Worm (Caenorhabditis elegans): ENCODE data around the gene spe-51.
"Not testable (repeated sequence)": the region's sequence is repeated elsewhere in the genome, so short reads cannot be mapped to it uniquely, and the experiment has no call there.

The spe-51 gene

DNA sequence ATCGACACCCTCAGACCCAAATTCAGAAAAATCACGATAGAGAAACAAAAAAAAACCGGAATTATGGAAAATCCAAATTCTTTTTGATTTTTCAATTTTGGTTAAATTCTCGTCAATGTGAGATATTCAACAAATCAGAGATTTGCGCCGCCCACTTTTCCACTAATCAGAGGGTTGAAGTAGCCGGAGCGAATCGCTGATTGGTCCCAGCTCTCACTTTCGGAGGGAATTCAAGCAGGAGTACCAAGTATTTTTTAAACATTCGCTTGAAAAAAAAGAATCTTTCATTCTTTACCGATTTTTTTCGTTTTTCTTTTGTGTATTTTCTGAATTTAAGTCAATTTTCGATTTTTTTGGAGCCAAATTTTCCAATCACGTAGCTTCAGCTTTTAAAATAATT lies 13.4 kb downstream of the spe-51 start:
- TF ChIP-seq T22C8.4 (GFP tag; IDR thresholded peaks at IDR 0.05), result no peak
- no peak for TF ChIP-seq med-1 (GFP tag; optimal IDR thresholded peaks at IDR 0.05; ENCODE audit: insufficient read depth)
- no peak for TF ChIP-seq ztf-23 (GFP tag; IDR thresholded peaks at IDR 0.05)

DNA sequence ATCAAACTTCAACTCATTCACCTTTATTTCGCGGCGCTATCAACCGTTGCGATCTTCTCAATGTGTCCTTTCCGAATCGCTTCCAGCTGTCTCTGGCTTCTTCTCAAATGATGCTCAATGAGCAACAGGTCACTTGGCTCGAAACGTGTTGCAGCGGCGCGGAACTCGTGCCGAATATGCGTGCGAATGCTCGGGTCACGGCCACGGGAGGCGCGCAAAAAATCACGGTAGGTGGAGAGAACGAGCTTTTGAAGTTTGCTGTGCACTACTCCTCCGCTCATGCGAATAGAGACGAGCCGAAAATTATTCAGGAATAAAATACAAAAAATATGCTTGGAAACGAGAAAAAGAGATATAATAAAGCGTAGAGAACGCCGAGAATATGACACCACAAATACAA lies 17.9 kb downstream of the spe-51 start, which contains the start of gene cif-1:
Gene cif-1, minus strand, starts transcription at position 297 of the 400 bp plus-strand sequence.
- no peak for TF ChIP-seq klf-2 (GFP tag; conservative IDR thresholded peaks at IDR 0.05)
- no peak for TF ChIP-seq ztf-23 (GFP tag; IDR thresholded peaks at IDR 0.05)
- TF ChIP-seq ref-1 (GFP tag; conservative IDR thresholded peaks at IDR 0.05), result no peak
- no peak for TF ChIP-seq flt-1 (GFP tag; IDR thresholded peaks at IDR 0.05)
- TF ChIP-seq cog-1 (tag; optimal IDR thresholded peaks at IDR 0.05), result no peak
- no peak for TF ChIP-seq ztf-29 (GFP tag; IDR thresholded peaks at IDR 0.05)
- TF ChIP-seq tab-1 (GFP tag; IDR thresholded peaks at IDR 0.05), result no peak
- TF ChIP-seq T22C8.4 (GFP tag; IDR thresholded peaks at IDR 0.05), result no peak
- no peak for TF ChIP-seq med-1 (GFP tag; optimal IDR thresholded peaks at IDR 0.05; ENCODE audit: insufficient read depth)

ce11 chrIV:4712376-4712775 lies 19.8 kb downstream of the spe-51 start, which contains the start of gene yars-2:
yars-2 (minus strand) TSS chrIV:4712624.
- TF ChIP-seq ref-1 (GFP tag; conservative IDR thresholded peaks at IDR 0.05), result no peak
- TF ChIP-seq ztf-23 (GFP tag; IDR thresholded peaks at IDR 0.05), result 0 out of 2 replicates have a peak, but pooled peaks have one; percentile 37

DNA sequence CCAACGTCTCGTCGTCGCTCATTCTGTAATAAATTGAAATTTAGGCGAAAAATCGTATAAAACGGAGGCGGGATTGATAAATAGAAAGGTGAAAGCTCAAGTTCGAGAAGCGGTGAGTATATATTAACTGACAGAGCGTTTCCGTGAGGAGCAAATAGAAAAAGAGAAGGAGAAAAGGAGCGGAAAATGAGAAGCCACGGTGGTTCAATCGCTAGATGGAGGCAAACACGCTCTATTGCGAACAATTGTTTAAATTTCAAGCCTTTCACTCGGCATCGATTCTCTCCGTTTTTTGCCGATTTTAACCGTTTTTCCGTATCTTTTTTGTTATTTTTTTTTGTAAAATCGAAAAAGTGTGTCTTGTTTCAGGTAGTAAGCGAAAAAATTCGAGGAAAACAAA lies 23.2 kb downstream of the spe-51 start, which contains the start of gene miro-1:
Gene miro-1, minus strand, starts transcription at position 23 of the 400 bp plus-strand sequence.
- TF ChIP-seq cog-1 (tag; optimal IDR thresholded peaks at IDR 0.05); flt-1 (GFP tag; IDR thresholded peaks at IDR 0.05); ref-1 (GFP tag; conservative IDR thresholded peaks at IDR 0.05): not testable (repeated sequence)

ce11 chrIV:4720522-4720921 lies 28.0 kb downstream of the spe-51 start:
- TF ChIP-seq T22C8.4 (GFP tag; IDR thresholded peaks at IDR 0.05), result peak; percentile 24; the same call in 1 of the 2 replicates
- peak; percentile 60; the same call in 1 of the 2 replicates for TF ChIP-seq ztf-23 (GFP tag; IDR thresholded peaks at IDR 0.05)

- TF ChIP-seq T22C8.4 (GFP tag; IDR thresholded peaks at IDR 0.05), result no peak
- no peak for TF ChIP-seq ref-1 (GFP tag; conservative IDR thresholded peaks at IDR 0.05)
- TF ChIP-seq flt-1 (GFP tag; IDR thresholded peaks at IDR 0.05), result no peak
- no peak for TF ChIP-seq tab-1 (GFP tag; IDR thresholded peaks at IDR 0.05)
- no peak for TF ChIP-seq cog-1 (tag; optimal IDR thresholded peaks at IDR 0.05)
- no peak for TF ChIP-seq klf-2 (GFP tag; conservative IDR thresholded peaks at IDR 0.05)
- TF ChIP-seq med-1 (GFP tag; optimal IDR thresholded peaks at IDR 0.05; ENCODE audit: insufficient read depth), result no peak
- TF ChIP-seq ztf-29 (GFP tag; IDR thresholded peaks at IDR 0.05), result no peak
Measured at ce11 chrIV:4723687-4724086, 31.1 kb downstream of the spe-51 start.

DNA sequence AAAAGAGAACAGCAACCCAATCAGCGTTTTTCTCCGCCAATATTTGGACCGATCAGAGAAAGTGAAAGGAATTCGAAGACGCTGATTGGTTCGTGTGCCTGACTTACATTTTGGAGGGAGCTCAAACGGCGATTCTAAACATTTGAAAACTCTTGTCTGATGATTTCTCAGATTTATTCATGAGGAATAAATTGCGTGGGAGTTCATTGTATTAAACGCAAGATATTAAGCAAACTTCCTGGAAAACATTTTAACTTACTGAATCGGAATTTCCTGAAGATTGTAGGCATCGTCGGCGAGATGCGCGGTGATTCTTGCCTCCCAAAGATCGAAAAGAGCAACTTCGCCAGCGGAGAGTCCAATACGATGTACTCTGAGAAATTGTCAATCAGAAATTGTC lies 32.0 kb downstream of the spe-51 start, which contains the start of gene K08F11.1:
Gene K08F11.1, plus strand, starts transcription at position 301 of the 400 bp plus-strand sequence.
- TF ChIP-seq cog-1 (tag; optimal IDR thresholded peaks at IDR 0.05) (no peak), ref-1 (GFP tag; conservative IDR thresholded peaks at IDR 0.05) (no peak), ztf-29 (GFP tag; IDR thresholded peaks at IDR 0.05) (no peak), ztf-23 (GFP tag; IDR thresholded peaks at IDR 0.05) (no peak), klf-2 (GFP tag; conservative IDR thresholded peaks at IDR 0.05) (no peak), T22C8.4 (GFP tag; IDR thresholded peaks at IDR 0.05) (no peak), tab-1 (GFP tag; IDR thresholded peaks at IDR 0.05) (no peak)

DNA sequence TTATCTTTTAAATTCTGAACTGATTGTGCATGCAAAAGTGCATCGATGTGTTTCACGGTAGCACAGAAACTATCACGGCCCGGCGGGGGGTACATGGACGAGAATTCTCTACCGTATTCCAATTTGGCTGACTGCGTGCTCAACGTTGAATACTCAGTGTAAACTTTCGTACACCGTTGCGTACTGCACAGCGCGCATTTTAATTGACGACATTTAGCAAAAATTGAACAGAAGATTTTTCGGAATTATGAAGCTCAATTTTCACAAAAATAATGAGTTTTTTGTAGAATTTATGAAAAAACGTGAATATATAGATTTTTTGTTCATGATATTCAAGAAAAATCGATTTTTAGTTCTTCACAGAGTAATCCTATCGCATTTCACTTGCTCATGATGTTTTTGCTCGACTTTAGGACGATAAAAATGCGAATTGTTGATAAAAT lies 32.9 kb downstream of the spe-51 start:
- 0 out of 2 replicates have a peak, but pooled peaks have one; percentile 20 for TF ChIP-seq ref-1 (GFP tag; conservative IDR thresholded peaks at IDR 0.05)
- TF ChIP-seq klf-2 (GFP tag; conservative IDR thresholded peaks at IDR 0.05), result peak; percentile 68; the same call in 1 of the 2 replicates
- peak; percentile 95 for TF ChIP-seq ztf-23 (GFP tag; IDR thresholded peaks at IDR 0.05)
- TF ChIP-seq T22C8.4 (GFP tag; IDR thresholded peaks at IDR 0.05), result peak; percentile 60
- TF ChIP-seq tab-1 (GFP tag; IDR thresholded peaks at IDR 0.05), result 0 out of 2 replicates have a peak, but pooled peaks have one; percentile 59
- peak; percentile 49 for TF ChIP-seq cog-1 (tag; optimal IDR thresholded peaks at IDR 0.05)
- TF ChIP-seq flt-1 (GFP tag; IDR thresholded peaks at IDR 0.05), result peak; percentile 90

DNA sequence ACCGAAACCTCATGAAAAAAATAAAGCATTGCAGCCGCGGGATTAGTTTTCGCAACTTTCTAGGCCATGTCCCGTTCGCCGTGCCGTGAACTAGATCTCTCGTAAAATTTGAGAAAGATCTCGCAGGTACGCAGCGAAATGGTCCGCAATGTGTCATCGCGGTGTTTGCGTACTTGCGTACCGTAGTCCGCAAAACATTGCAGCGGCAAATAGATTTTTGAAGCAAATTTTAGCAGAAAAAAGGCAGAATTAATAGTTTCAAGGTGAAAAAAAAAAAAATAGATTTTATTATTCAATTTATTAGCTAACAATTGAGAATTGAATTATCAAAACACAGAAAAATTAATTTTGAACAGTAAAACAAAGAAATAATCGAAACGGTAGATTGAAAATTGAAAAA lies 35.4 kb downstream of the spe-51 start:
- TF ChIP-seq T22C8.4 (GFP tag; IDR thresholded peaks at IDR 0.05), result peak; percentile 40; the same call in 1 of the 2 replicates
- peak; percentile 66 for TF ChIP-seq flt-1 (GFP tag; IDR thresholded peaks at IDR 0.05)
- TF ChIP-seq ztf-29 (GFP tag; IDR thresholded peaks at IDR 0.05), result peak; percentile 31; the same call in 1 of the 2 replicates
- peak; percentile 71 for TF ChIP-seq klf-2 (GFP tag; conservative IDR thresholded peaks at IDR 0.05)
- peak; percentile 49 for TF ChIP-seq cog-1 (tag; optimal IDR thresholded peaks at IDR 0.05)
- peak; percentile 90 for TF ChIP-seq ztf-23 (GFP tag; IDR thresholded peaks at IDR 0.05)

DNA sequence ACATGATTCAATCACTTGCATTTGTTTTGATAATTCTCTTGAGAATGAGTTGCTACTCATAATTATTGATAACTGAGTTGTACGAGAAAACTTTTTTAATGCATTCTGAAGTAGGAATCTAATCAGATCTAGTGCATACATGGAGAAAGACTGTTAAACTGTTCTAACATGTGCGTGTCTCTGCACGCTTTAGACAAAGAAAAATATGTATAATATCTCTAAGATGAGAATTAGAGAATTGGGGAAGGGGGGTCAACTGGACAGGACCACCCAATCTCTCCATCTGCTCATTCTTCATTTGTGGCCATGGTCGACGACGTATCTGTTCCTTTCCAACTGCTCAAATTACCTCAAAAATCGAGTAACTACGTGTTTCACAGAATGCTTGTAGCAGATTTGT lies 44.7 kb downstream of the spe-51 start, which contains the start of gene fbxb-78:
Gene fbxb-78, plus strand, starts transcription at position 301 of the 400 bp plus-strand sequence.
- no peak for TF ChIP-seq tab-1 (GFP tag; IDR thresholded peaks at IDR 0.05)
- TF ChIP-seq cog-1 (tag; optimal IDR thresholded peaks at IDR 0.05), result no peak
- TF ChIP-seq ref-1 (GFP tag; conservative IDR thresholded peaks at IDR 0.05), result no peak
- no peak for TF ChIP-seq ztf-29 (GFP tag; IDR thresholded peaks at IDR 0.05)
- TF ChIP-seq med-1 (GFP tag; optimal IDR thresholded peaks at IDR 0.05; ENCODE audit: insufficient read depth), result no peak
- no peak for TF ChIP-seq ztf-23 (GFP tag; IDR thresholded peaks at IDR 0.05)
- no peak for TF ChIP-seq klf-2 (GFP tag; conservative IDR thresholded peaks at IDR 0.05)
- no peak for TF ChIP-seq T22C8.4 (GFP tag; IDR thresholded peaks at IDR 0.05)
- no peak for TF ChIP-seq flt-1 (GFP tag; IDR thresholded peaks at IDR 0.05)

DNA sequence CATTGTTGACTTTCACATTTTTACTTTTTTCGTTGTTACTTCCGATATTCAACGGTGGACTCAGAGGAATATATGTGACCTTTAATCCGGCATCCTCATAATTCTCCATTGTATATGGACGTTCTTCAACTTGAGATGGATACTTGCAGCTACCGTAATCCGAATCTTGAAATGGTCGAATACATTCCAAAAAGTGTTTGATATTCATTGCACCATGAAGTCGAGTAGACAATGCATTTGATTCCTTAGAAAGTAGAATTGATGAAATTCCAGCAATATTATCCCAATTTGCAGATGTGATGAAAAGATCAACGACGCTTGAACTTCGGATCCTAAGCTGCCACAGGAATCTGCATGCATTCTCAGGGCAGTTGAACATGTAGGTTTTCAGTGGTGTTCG lies 49.9 kb downstream of the spe-51 start:
- TF ChIP-seq flt-1 (GFP tag; IDR thresholded peaks at IDR 0.05) (no peak), cog-1 (tag; optimal IDR thresholded peaks at IDR 0.05) (no peak), ztf-23 (GFP tag; IDR thresholded peaks at IDR 0.05) (no peak), ztf-29 (GFP tag; IDR thresholded peaks at IDR 0.05) (no peak), klf-2 (GFP tag; conservative IDR thresholded peaks at IDR 0.05) (no peak), tab-1 (GFP tag; IDR thresholded peaks at IDR 0.05) (no peak), T22C8.4 (GFP tag; IDR thresholded peaks at IDR 0.05) (no peak)
